Worm (Caenorhabditis elegans) whole organism, L2 larva: ENCODE data around the gene F35A5.8.

Experiments used
- F13H6.1 ChIP-seq: sonication (generic microtip); optimal IDR thresholded peaks from 2 replicates; lab custom pipeline; 2016; ENCODE audit warnings: missing genetic modification characterization, missing compliant biosample characterization
- aly-2 ChIP-seq: fragments of 150-350 bp; optimal IDR thresholded peaks from 2 replicates; lab custom pipeline; 2014; ENCODE audit warnings: missing biosample characterization, missing genetic modification characterization
- ama-1 ChIP-seq: fragments of 150-350 bp; optimal IDR thresholded peaks from 2 replicates; lab custom pipeline; 2018; ENCODE audit warnings: inconsistent platforms
- crh-2 ChIP-seq: sonication (generic microtip); optimal IDR thresholded peaks from 2 replicates; lab custom pipeline; 2017; ENCODE audit warnings: missing biosample characterization, missing genetic modification characterization
- egl-27 ChIP-seq: sonication (generic microtip); optimal IDR thresholded peaks from 3 replicates; lab custom pipeline; 2017; ENCODE audit warnings: missing biosample characterization, missing genetic modification reagents, missing genetic modification characterization
- elt-3 ChIP-seq: sonication (generic microtip); optimal IDR thresholded peaks from 2 replicates; lab custom pipeline; 2017; ENCODE audit warnings: missing biosample characterization, missing genetic modification characterization
- fos-1 ChIP-seq: fragments of 150-350 bp; optimal IDR thresholded peaks from 2 replicates; lab custom pipeline; 2014; ENCODE audit warnings: missing biosample characterization, missing genetic modification characterization
- gmeb-1 ChIP-seq: fragments of 150-350 bp; optimal IDR thresholded peaks from 2 replicates; lab custom pipeline; 2014; ENCODE audit warnings: missing biosample characterization, missing genetic modification characterization
- lin-13 ChIP-seq: fragments of 150-350 bp; optimal IDR thresholded peaks from 2 replicates; lab custom pipeline; 2014; ENCODE audit warnings: missing biosample characterization, missing genetic modification reagents, missing genetic modification characterization
- lin-39 ChIP-seq: fragments of 150-350 bp; optimal IDR thresholded peaks from 2 replicates; lab custom pipeline; 2014; ENCODE audit warnings: missing biosample characterization, missing genetic modification reagents, missing genetic modification characterization
- lsy-2 ChIP-seq, 2 experiments: fragments of 150-350 bp in 1 of 2; sonication (generic microtip) in 1 of 2; optimal IDR thresholded peaks; 2 replicates each; lab custom pipeline; 2014 to 2017; ENCODE audit warnings: missing biosample characterization in 2 of 2, missing genetic modification characterization in 2 of 2
- mbf-1 ChIP-seq: sonication (generic microtip); optimal IDR thresholded peaks from 2 replicates; lab custom pipeline; 2017; ENCODE audit warnings: missing biosample characterization, missing genetic modification characterization
- nhr-11 ChIP-seq: fragments of 150-350 bp; optimal IDR thresholded peaks from 2 replicates; lab custom pipeline; 2014; ENCODE audit warnings: missing biosample characterization, missing genetic modification characterization
- nhr-129 ChIP-seq: fragments of 150-350 bp; optimal IDR thresholded peaks from 2 replicates; lab custom pipeline; 2014; ENCODE audit warnings: missing biosample characterization, missing genetic modification characterization
- nhr-237 ChIP-seq: fragments of 150-350 bp; optimal IDR thresholded peaks from 2 replicates; lab custom pipeline; 2014; ENCODE audit warnings: missing biosample characterization, missing genetic modification characterization
- nhr-25 ChIP-seq: fragments of 150-350 bp; sonication (generic microtip); optimal IDR thresholded peaks from 3 replicates; lab custom pipeline; 2014; ENCODE audit warnings: missing biosample characterization, missing genetic modification characterization
- nhr-6 ChIP-seq: fragments of 150-350 bp; optimal IDR thresholded peaks from 2 replicates; lab custom pipeline; 2014; ENCODE audit warnings: missing biosample characterization, missing genetic modification characterization
- sem-4 ChIP-seq: fragments of 150-350 bp; optimal IDR thresholded peaks from 2 replicates; lab custom pipeline; 2014; ENCODE audit warnings: missing biosample characterization, missing genetic modification reagents, missing genetic modification characterization
- sma-9 ChIP-seq, 2 experiments: fragments of 150-350 bp in 1 of 2; sonication (generic microtip) in 1 of 2; optimal IDR thresholded peaks; 2 replicates each; lab custom pipeline; 2014 to 2016; ENCODE audit warnings: missing genetic modification characterization in 2 of 2, mild to moderate bottlenecking in 1 of 2, missing biosample characterization in 1 of 2, missing compliant biosample characterization in 1 of 2, missing genetic modification reagents in 1 of 2, moderate library complexity in 1 of 2
- unc-55 ChIP-seq: fragments of 150-350 bp; sonication (generic microtip); optimal IDR thresholded peaks from 3 replicates; lab custom pipeline; 2014; ENCODE audit warnings: missing biosample characterization, missing genetic modification reagents, missing genetic modification characterization
- unc-62 ChIP-seq: fragments of 150-350 bp; optimal IDR thresholded peaks from 2 replicates; lab custom pipeline; 2014; ENCODE audit warnings: missing biosample characterization, missing genetic modification reagents, missing genetic modification characterization
- ztf-4 ChIP-seq: fragments of 150-350 bp; optimal IDR thresholded peaks from 2 replicates; lab custom pipeline; 2014; ENCODE audit warnings: missing biosample characterization, missing genetic modification characterization

The F35A5.8 gene

ce11 chrX:3752443-3752842 lies 50.8 kb downstream of the F35A5.8 start:
- no peak for TF ChIP-seq ama-1
- no peak for TF ChIP-seq F13H6.1
- no peak for TF ChIP-seq elt-3
- TF ChIP-seq, all 48 proteins: peak for 0

ce11 chrX:3751370-3751769 lies 51.9 kb downstream of the F35A5.8 start:
- TF ChIP-seq nhr-237 (tag; lab: Kevin White, UChicago) (no peak), ztf-4 (tag; lab: Kevin White, UChicago) (no peak), mbf-1 (tag; lab: Kevin White, UChicago) (no peak), lin-39 (tag; lab: Kevin White, UChicago) (no peak), nhr-25 (tag; lab: Kevin White, UChicago) (no peak), nhr-6 (tag; lab: Kevin White, UChicago) (no peak), sma-9 (GFP tag; optimal IDR thresholded peaks at IDR 0.05; lab: Kevin White, UChicago) (no peak), sma-9 (tag; optimal IDR thresholded peaks at IDR 0.05; lab: Kevin White, UChicago) (no peak), nhr-129 (tag; lab: Kevin White, UChicago) (no peak), lin-13 (GFP tag; lab: Kevin White, UChicago) (no peak), gmeb-1 (tag; lab: Kevin White, UChicago) (no peak), egl-27 (tag; lab: Kevin White, UChicago) (no peak), lsy-2 (tag; optimal IDR thresholded peaks at IDR 0.05; lab: Kevin White, UChicago) (no peak), unc-62 (GFP tag; lab: Kevin White, UChicago) (no peak), fos-1 (tag; lab: Kevin White, UChicago) (no peak), crh-2 (tag; lab: Kevin White, UChicago) (no peak), aly-2 (tag; lab: Kevin White, UChicago) (no peak), elt-3 (no peak), nhr-11 (no peak), unc-55 (GFP tag; lab: Kevin White, UChicago) (no peak), sem-4 (tag; lab: Kevin White, UChicago) (no peak)
